Worm (Caenorhabditis elegans) whole organism, L2 larva: ENCODE measurements around the gene sptf-2.

Experiments used
- aly-2 ChIP-seq: fragments of 150-350 bp; optimal IDR thresholded peaks from 2 replicates; lab custom pipeline; 2014; ENCODE audit warnings: missing biosample characterization, missing genetic modification characterization
- ama-1 ChIP-seq: fragments of 150-350 bp; optimal IDR thresholded peaks from 2 replicates; lab custom pipeline; 2018; ENCODE audit warnings: inconsistent platforms
- nhr-237 ChIP-seq: fragments of 150-350 bp; optimal IDR thresholded peaks from 2 replicates; lab custom pipeline; 2014; ENCODE audit warnings: missing biosample characterization, missing genetic modification characterization
- nhr-25 ChIP-seq: fragments of 150-350 bp; sonication (generic microtip); optimal IDR thresholded peaks from 3 replicates; lab custom pipeline; 2014; ENCODE audit warnings: missing biosample characterization, missing genetic modification characterization
- snpc-4 ChIP-seq: fragments of 150-350 bp; optimal IDR thresholded peaks from 2 replicates; lab custom pipeline; 2014; ENCODE audit warnings: missing biosample characterization, missing genetic modification characterization

DNA sequence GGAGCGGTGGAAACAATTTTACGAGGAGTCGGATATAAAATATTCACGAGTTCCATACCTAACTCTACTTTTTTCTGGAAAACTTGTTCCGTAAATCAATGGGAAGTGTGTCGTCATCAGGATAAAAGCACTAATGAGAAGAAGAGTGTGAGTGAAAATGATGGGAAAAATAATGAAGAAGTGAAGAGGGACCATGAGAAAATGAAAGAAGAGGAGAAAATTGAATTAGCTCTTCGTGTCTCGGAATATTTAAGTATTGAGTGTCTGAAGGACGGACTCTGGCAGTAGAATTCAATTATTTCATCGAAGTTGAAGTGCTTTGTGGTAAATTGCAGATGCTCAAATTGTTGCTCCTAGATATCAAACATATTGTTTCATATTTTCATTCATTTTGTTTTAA is 36.0 kb upstream of the sptf-2 start:
- TF ChIP-seq ama-1 (lab: Kevin White, UChicago) (no peak), snpc-4 (tag; lab: Kevin White, UChicago) (no peak), nhr-237 (tag; lab: Kevin White, UChicago) (no peak), nhr-25 (tag; lab: Kevin White, UChicago) (no peak), aly-2 (tag; lab: Kevin White, UChicago) (no peak)
